Fruit fly (Drosophila melanogaster) whole organism, embryonic: ENCODE data around the gene CG9926.

ENCODE experiments used
- ATbp ChIP-seq: fragments of 200-800 bp; sonication (Bioruptor generic); optimal IDR thresholded peaks from 2 replicates; lab custom pipeline; 2017; ENCODE audit warnings: missing biosample characterization, mild to moderate bottlenecking, missing genetic modification characterization, missing genetic modification reagents
- Atf-2 ChIP-seq: fragments of 200-800 bp; sonication (Bioruptor generic); optimal IDR thresholded peaks from 2 replicates; lab custom pipeline; 2016; ENCODE audit warnings: missing biosample characterization, missing genetic modification characterization
- Awh ChIP-seq: fragments of 200-800 bp; sonication (Bioruptor generic); IDR thresholded peaks from 2 replicates; pipeline ENCODE4, ENCODE4 v1.3.6; 2022; ENCODE audit warnings: missing biosample characterization, missing genetic modification characterization
- CG10462 ChIP-seq: fragments of 200-800 bp; sonication (Bioruptor generic); optimal IDR thresholded peaks from 2 replicates; lab custom pipeline; 2016; ENCODE audit warnings: missing biosample characterization, missing genetic modification characterization
- CG11085 ChIP-seq: fragments of 200-800 bp; sonication (Bioruptor generic); IDR thresholded peaks from 2 replicates; pipeline ENCODE4 v1.3.6; 2022; ENCODE audit warnings: missing biosample characterization, missing genetic modification characterization
- CG12104 ChIP-seq: fragments of 200-800 bp; sonication (Bioruptor generic); optimal IDR thresholded peaks from 3 replicates; lab custom pipeline; 2016; ENCODE audit warnings: missing biosample characterization, missing genetic modification characterization
- CG13287 ChIP-seq: fragments of 200-800 bp; sonication (Bioruptor generic); IDR thresholded peaks from 2 replicates; pipeline ENCODE4 v1.3.6; 2022; ENCODE audit warnings: missing biosample characterization, missing genetic modification characterization; ENCODE audit not compliant: partially characterized antibody
- CG14860 ChIP-seq: fragments of 200-800 bp; sonication (Bioruptor generic); IDR thresholded peaks from 3 replicates; pipeline ENCODE4 v1.3.6; 2022; ENCODE audit warnings: missing biosample characterization, missing genetic modification characterization; ENCODE audit not compliant: partially characterized antibody
- CG15011 ChIP-seq: fragments of 200-800 bp; sonication (Bioruptor generic); optimal IDR thresholded peaks from 3 replicates; lab custom pipeline; 2018; ENCODE audit warnings: missing biosample characterization, mild to moderate bottlenecking, missing genetic modification characterization
- CG2202 ChIP-seq: fragments of 200-800 bp; sonication (Bioruptor generic); optimal IDR thresholded peaks from 2 replicates; lab custom pipeline; 2018; ENCODE audit warnings: missing biosample characterization, mild to moderate bottlenecking, missing genetic modification characterization
- CG2678 ChIP-seq: fragments of 200-800 bp; sonication (Bioruptor generic); optimal IDR thresholded peaks from 3 replicates; lab custom pipeline; 2019; ENCODE audit warnings: missing biosample characterization, mild to moderate bottlenecking, missing genetic modification characterization, moderate library complexity
- CG3065 ChIP-seq: fragments of 200-800 bp; sonication (Bioruptor generic); optimal IDR thresholded peaks from 2 replicates; lab custom pipeline; 2016; ENCODE audit warnings: missing biosample characterization, missing genetic modification characterization
- CG33213 ChIP-seq: fragments of 200-800 bp; sonication (Bioruptor generic); optimal IDR thresholded peaks from 3 replicates; lab custom pipeline; 2016; ENCODE audit warnings: missing biosample characterization, missing genetic modification characterization
- CG43689 ChIP-seq: fragments of 200-800 bp; sonication (Bioruptor generic); IDR thresholded peaks from 2 replicates; pipeline ENCODE4 v1.3.6; 2022; ENCODE audit warnings: missing biosample characterization, missing genetic modification characterization
- CG4820 ChIP-seq: fragments of 200-800 bp; sonication (Bioruptor generic); optimal IDR thresholded peaks from 3 replicates; lab custom pipeline; 2016; ENCODE audit warnings: missing biosample characterization, missing genetic modification characterization
- CG6254 ChIP-seq: fragments of 200-800 bp; sonication (Bioruptor generic); optimal IDR thresholded peaks from 3 replicates; lab custom pipeline; 2017; ENCODE audit warnings: mild to moderate bottlenecking, missing biosample characterization, missing genetic modification reagents, missing genetic modification characterization
- Chrac-16 ChIP-seq: fragments of 200-800 bp; sonication (Bioruptor generic); optimal IDR thresholded peaks from 3 replicates; lab custom pipeline; 2016; ENCODE audit warnings: missing biosample characterization, missing genetic modification characterization
- CoRest ChIP-seq: fragments of 200-800 bp; sonication (Bioruptor generic); optimal IDR thresholded peaks from 3 replicates; lab custom pipeline; 2018; ENCODE audit warnings: missing biosample characterization, mild to moderate bottlenecking, missing genetic modification characterization, moderate library complexity
- Dref ChIP-seq: fragments of 200-800 bp; sonication (Bioruptor generic); IDR thresholded peaks from 2 replicates; pipeline ENCODE4 v1.3.6; 2022; ENCODE audit warnings: missing biosample characterization, missing genetic modification characterization
- Ets97D ChIP-seq: fragments of 200-800 bp; sonication (Bioruptor generic); optimal IDR thresholded peaks from 3 replicates; lab custom pipeline; 2016; ENCODE audit warnings: missing biosample characterization, missing genetic modification characterization
- HLH3B ChIP-seq: fragments of 200-800 bp; sonication (Bioruptor generic); IDR thresholded peaks from 2 replicates; pipeline ENCODE4 v1.3.6; 2022; ENCODE audit warnings: missing biosample characterization, missing genetic modification characterization
- Hr3 ChIP-seq: fragments of 200-800 bp; sonication (Bioruptor generic); optimal IDR thresholded peaks from 3 replicates; lab custom pipeline; 2016; ENCODE audit warnings: missing biosample characterization, missing genetic modification characterization
- Lim3 ChIP-seq: fragments of 200-800 bp; sonication (Bioruptor generic); IDR thresholded peaks from 2 replicates; pipeline ENCODE4 v1.3.6; 2022; ENCODE audit warnings: missing biosample characterization, missing genetic modification characterization
- MBD-R2 ChIP-seq: fragments of 200-800 bp; sonication (Bioruptor generic); IDR thresholded peaks from 2 replicates; pipeline ENCODE4 v1.3.6; 2022; ENCODE audit warnings: missing biosample characterization, missing genetic modification characterization
- Mrtf ChIP-seq: fragments of 200-800 bp; sonication (Bioruptor generic); IDR thresholded peaks from 3 replicates; pipeline ENCODE4 v1.3.6; 2022; ENCODE audit warnings: missing biosample characterization, missing genetic modification characterization
- Oaz ChIP-seq: fragments of 200-800 bp; sonication (Bioruptor generic); IDR thresholded peaks from 2 replicates; pipeline ENCODE4 v1.3.6; 2022; ENCODE audit warnings: missing biosample characterization, missing genetic modification characterization
- Sry-β ChIP-seq: fragments of 200-800 bp; sonication (Bioruptor generic); optimal IDR thresholded peaks from 2 replicates; lab custom pipeline; 2018; ENCODE audit warnings: missing biosample characterization, mild to moderate bottlenecking, missing genetic modification characterization, moderate library complexity
- al ChIP-seq: fragments of 200-800 bp; sonication (Bioruptor generic); IDR thresholded peaks from 2 replicates; pipeline ENCODE4 v1.3.6; 2022; ENCODE audit warnings: missing biosample characterization, missing genetic modification characterization
- br ChIP-seq: fragments of >200 bp; optimal IDR thresholded peaks from 2 replicates; lab custom pipeline; 2017
- cad ChIP-seq: fragments of >200 bp; optimal IDR thresholded peaks from 2 replicates; lab custom pipeline; 2017; ENCODE audit warnings: missing biosample characterization, missing genetic modification characterization
- chm ChIP-seq: fragments of 200-800 bp; sonication (Bioruptor generic); IDR thresholded peaks from 2 replicates; pipeline ENCODE4 v1.3.6; 2022; ENCODE audit warnings: missing biosample characterization, missing genetic modification characterization
- ci ChIP-seq: fragments of 200-800 bp; sonication (Bioruptor generic); IDR thresholded peaks from 3 replicates; pipeline ENCODE4 v1.3.6; 2022; ENCODE audit warnings: missing biosample characterization, missing genetic modification characterization
- dati ChIP-seq: fragments of 200-800 bp; sonication (Bioruptor generic); IDR thresholded peaks from 2 replicates; pipeline ENCODE4 v1.3.6; 2022; ENCODE audit warnings: missing biosample characterization, missing genetic modification characterization
- fd64A ChIP-seq: fragments of 200-800 bp; sonication (Bioruptor generic); optimal IDR thresholded peaks from 3 replicates; lab custom pipeline; 2018; ENCODE audit warnings: missing biosample characterization, mild to moderate bottlenecking, missing genetic modification characterization
- fd96Cb ChIP-seq: fragments of 200-800 bp; sonication (Bioruptor generic); optimal IDR thresholded peaks from 2 replicates; lab custom pipeline; 2018; ENCODE audit warnings: missing biosample characterization, mild to moderate bottlenecking, missing genetic modification characterization, moderate library complexity
- fu2 ChIP-seq: fragments of 200-800 bp; sonication (Bioruptor generic); optimal IDR thresholded peaks from 2 replicates; lab custom pipeline; 2016; ENCODE audit warnings: missing biosample characterization, missing genetic modification characterization
- gcm2 ChIP-seq: fragments of 200-800 bp; sonication (Bioruptor generic); optimal IDR thresholded peaks from 2 replicates; lab custom pipeline; 2016; ENCODE audit warnings: missing biosample characterization, missing genetic modification characterization
- grau ChIP-seq: fragments of 200-800 bp; optimal IDR thresholded peaks from 3 replicates; lab custom pipeline; 2019; ENCODE audit warnings: missing biosample characterization, mild to moderate bottlenecking, missing genetic modification characterization, moderate library complexity
- gsb-n ChIP-seq: fragments of 200-800 bp; sonication (Bioruptor generic); optimal IDR thresholded peaks from 3 replicates; lab custom pipeline; 2018; ENCODE audit warnings: missing biosample characterization, mild to moderate bottlenecking, missing genetic modification characterization
- her ChIP-seq: fragments of 200-800 bp; sonication (Bioruptor generic); optimal IDR thresholded peaks from 2 replicates; lab custom pipeline; 2016; ENCODE audit warnings: missing biosample characterization, missing genetic modification characterization
- ken ChIP-seq: fragments of 200-800 bp; sonication (Bioruptor generic); IDR thresholded peaks from 3 replicates; pipeline ENCODE4 v1.3.6; 2022; ENCODE audit warnings: missing biosample characterization, missing genetic modification characterization
- klu ChIP-seq: fragments of 200-800 bp; sonication (Bioruptor generic); IDR thresholded peaks from 2 replicates; pipeline ENCODE4 v1.3.6; 2022; ENCODE audit warnings: missing biosample characterization, missing genetic modification characterization
- kni ChIP-seq: fragments of 200-800 bp; sonication (Bioruptor generic); optimal IDR thresholded peaks from 3 replicates; lab custom pipeline; 2017; ENCODE audit warnings: mild to moderate bottlenecking, missing biosample characterization, missing genetic modification reagents, missing genetic modification characterization
- lab ChIP-seq: fragments of 200-800 bp; sonication (Bioruptor generic); optimal IDR thresholded peaks from 3 replicates; lab custom pipeline; 2017; ENCODE audit warnings: missing biosample characterization, missing genetic modification characterization, mild to moderate bottlenecking, moderate library complexity, missing genetic modification reagents
- lov ChIP-seq, 2 experiments: fragments of 200-800 bp in 1 of 2; fragments of >200 bp in 1 of 2; sonication (Bioruptor generic) in 1 of 2; IDR thresholded peaks in 1 of 2; optimal IDR thresholded peaks in 1 of 2; 2 replicates in 1 of 2; 3 replicates in 1 of 2; pipeline versions ENCODE4 v1.3.6 to Lab custom; 2017 to 2022; ENCODE audit warnings: missing biosample characterization in 1 of 2, missing genetic modification characterization in 1 of 2
- maf-S ChIP-seq: fragments of 200-800 bp; sonication (Bioruptor generic); optimal IDR thresholded peaks from 2 replicates; lab custom pipeline; 2016; ENCODE audit warnings: missing biosample characterization, missing genetic modification characterization
- otp ChIP-seq: fragments of 200-800 bp; sonication (Bioruptor generic); IDR thresholded peaks from 3 replicates; pipeline ENCODE4, ENCODE4 v1.3.6; 2022; ENCODE audit warnings: missing biosample characterization, missing genetic modification characterization
- pb ChIP-seq: fragments of 200-800 bp; sonication (Bioruptor generic); optimal IDR thresholded peaks from 3 replicates; lab custom pipeline; 2016; ENCODE audit warnings: missing biosample characterization, missing genetic modification characterization
- ranshi ChIP-seq: fragments of 200-800 bp; sonication (Bioruptor generic); IDR thresholded peaks from 2 replicates; pipeline ENCODE4 v1.3.6; 2022; ENCODE audit warnings: missing biosample characterization, missing genetic modification characterization
- sisA ChIP-seq: fragments of 200-800 bp; sonication (Bioruptor generic); IDR thresholded peaks from 2 replicates; pipeline ENCODE4 v1.3.6; 2022; ENCODE audit warnings: missing biosample characterization, missing genetic modification characterization
- z ChIP-seq: fragments of 200-800 bp; sonication (Bioruptor generic); IDR thresholded peaks from 3 replicates; pipeline ENCODE4 v1.3.6; 2022; ENCODE audit warnings: missing biosample characterization, missing genetic modification characterization
- zfh1 ChIP-seq: fragments of 200-800 bp; sonication (Bioruptor generic); IDR thresholded peaks from 3 replicates; pipeline ENCODE4 v1.3.6; 2022; ENCODE audit warnings: missing biosample characterization, missing genetic modification characterization

The CG9926 gene

dm6 chr3R:13982298-13982846, 31.4 kb upstream of the CG9926 start:
- TF ChIP-seq ci (0 out of 3 replicates have a peak, but pooled peaks have one; percentile 45), CG3065 (GFP tag; lab: Kevin White, UChicago) (no peak), CG2202 (tag; lab: Kevin White, UChicago) (no peak), chm (peak; percentile 63), Sry-β (GFP tag; lab: Kevin White, UChicago) (no peak), ranshi (GFP tag; lab: Robert Waterston, UW) (no peak), dati (GFP tag; lab: Robert Waterston, UW) (no peak), CG12104 (GFP tag; lab: Kevin White, UChicago) (no peak), MBD-R2 (no peak), ken (no peak), CG14860 (no peak), lab (GFP tag; lab: Kevin White, UChicago) (no peak), Chrac-16 (GFP tag; lab: Kevin White, UChicago) (no peak), gsb-n (no peak), CG13287 (GFP tag; lab: Robert Waterston, UW) (no peak), grau (tag; lab: Kevin White, UChicago) (no peak), CG11085 (GFP tag; lab: Robert Waterston, UW) (no peak), CG10462 (GFP tag; lab: Kevin White, UChicago) (no peak), sisA (GFP tag; lab: Robert Waterston, UW) (no peak), CG15011 (no peak), otp (GFP tag; lab: Robert Waterston, UW) (0 out of 3 replicates have a peak, but pooled peaks have one; percentile 14), her (GFP tag; lab: Kevin White, UChicago) (no peak), klu (GFP tag; lab: Robert Waterston, UW) (0 out of 2 replicates have a peak, but pooled peaks have one; percentile 30), kni (GFP tag; lab: Kevin White, UChicago) (no peak), Ets97D (no peak), CG33213 (GFP tag; lab: Kevin White, UChicago) (no peak), gcm2 (no peak), CG6254 (GFP tag; lab: Kevin White, UChicago) (no peak), fu2 (GFP tag; lab: Kevin White, UChicago) (no peak), br (lab: Kevin White, UChicago) (no peak), Hr3 (GFP tag; lab: Kevin White, UChicago) (no peak), zfh1 (no peak), Lim3 (GFP tag; lab: Robert Waterston, UW) (no peak), CG2678 (no peak), lov (optimal IDR thresholded peaks at IDR 0.05; lab: Kevin White, UChicago) (no peak), lov (GFP tag; IDR thresholded peaks at IDR 0.05; lab: Robert Waterston, UW) (peak; percentile 75; the same call in 1 of the 3 replicates), al (GFP tag; lab: Robert Waterston, UW) (no peak), fd64A (GFP tag; lab: Kevin White, UChicago) (no peak), CG43689 (GFP tag; lab: Robert Waterston, UW) (no peak), pb (GFP tag; lab: Kevin White, UChicago) (no peak), Awh (GFP tag; lab: Robert Waterston, UW) (no peak), Dref (GFP tag; lab: Robert Waterston, UW) (no peak), z (GFP tag; lab: Robert Waterston, UW) (no peak), maf-S (GFP tag; lab: Kevin White, UChicago) (no peak), cad (no peak), CG4820 (GFP tag; lab: Kevin White, UChicago) (no peak), ATbp (GFP tag; lab: Kevin White, UChicago) (no peak), Atf-2 (GFP tag; lab: Kevin White, UChicago) (no peak), HLH3B (GFP tag; lab: Robert Waterston, UW) (no peak), fd96Cb (tag; lab: Kevin White, UChicago) (no peak), Oaz (GFP tag; lab: Robert Waterston, UW) (no peak), Mrtf (GFP tag; lab: Robert Waterston, UW) (no peak), CoRest (tag; lab: Kevin White, UChicago) (no peak)
